ENCODE assay signal across 5 worm cellular contexts in genomic region chrV:12901301-12901700, ce11.
TF ChIP-seq lines count a peak whose summit lies in the region.

No protein-coding gene starts in this region.

TF ChIP-seq in whole organism, L1 larva, 84 proteins besides CTCF, POLR2A, EP300 and RAD21:
- TF ChIP-seq lin-14 (GFP tag; optimal IDR thresholded peaks at IDR 0.05; lab: Kevin White, UChicago) (peak; percentile 66), nhr-28 (tag; optimal IDR thresholded peaks at IDR 0.05; lab: Kevin White, UChicago) (no peak), mab-9 (GFP tag; IDR thresholded peaks at IDR 0.05; lab: Robert Waterston, UW) (0 out of 2 replicates have a peak, but pooled peaks have one; percentile 19), fkh-10 (GFP tag; optimal IDR thresholded peaks at IDR 0.05; lab: Kevin White, UChicago) (peak; percentile 60), blmp-1 (tag; optimal IDR thresholded peaks at IDR 0.05; lab: Kevin White, UChicago) (peak; percentile 64)

TF ChIP-seq in whole organism, L3 larva, 47 proteins besides CTCF, POLR2A, EP300 and RAD21:
- TF ChIP-seq fkh-10 (GFP tag; optimal IDR thresholded peaks at IDR 0.05; lab: Kevin White, UChicago) (peak; percentile 21), ama-1 (optimal IDR thresholded peaks at IDR 0.05; lab: Kevin White, UChicago) (no peak)

TF ChIP-seq in whole organism, L4 larva, 104 proteins besides CTCF, POLR2A, EP300 and RAD21:
- TF ChIP-seq ces-1 (GFP tag; optimal IDR thresholded peaks at IDR 0.05; lab: Kevin White, UChicago) (peak; percentile 46), aha-1 (tag; lab: Kevin White, UChicago) (peak; percentile 49), snpc-4 (tag; optimal IDR thresholded peaks at IDR 0.05; lab: Kevin White, UChicago) (no peak)

TF ChIP-seq in whole organism, late embryonic, 69 proteins besides CTCF, POLR2A, EP300 and RAD21:
- TF ChIP-seq hlh-30 (tag; optimal IDR thresholded peaks at IDR 0.05; lab: Kevin White, UChicago; ENCODE audit: insufficient read depth), result no peak
- no peak for TF ChIP-seq hlh-8 (tag; optimal IDR thresholded peaks at IDR 0.05; lab: Kevin White, UChicago)
- no peak for TF ChIP-seq K02D7.2 (tag; optimal IDR thresholded peaks at IDR 0.05; lab: Kevin White, UChicago)
- TF ChIP-seq ets-4 (tag; optimal IDR thresholded peaks at IDR 0.05; lab: Kevin White, UChicago), result no peak
- no peak for TF ChIP-seq ceh-9 (tag; optimal IDR thresholded peaks at IDR 0.05; lab: Kevin White, UChicago)
- TF ChIP-seq unc-42 (tag; optimal IDR thresholded peaks at IDR 0.05; lab: Kevin White, UChicago), result peak; percentile 95
TF ChIP-seq in whole organism, late embryonic: peak in this region for 1.

TF ChIP-seq in whole organism, mixed stage, embryonic, 35 proteins besides CTCF, POLR2A, EP300 and RAD21:
- TF ChIP-seq ces-1 (GFP tag; optimal IDR thresholded peaks at IDR 0.05; lab: Kevin White, UChicago) (peak; percentile 89), flh-1 (GFP tag; optimal IDR thresholded peaks at IDR 0.05; lab: Kevin White, UChicago) (no peak)

Comparison
In these comparisons a context has a peak if more than half of its experiments do, and no peak if none do; other contexts are left out.
1. Of the 29 proteins assayed by ChIP-seq in both whole organism, L4 larva and whole organism, L1 larva: peak only in whole organism, L4 larva: aha-1 and ces-1; only in whole organism, L1 larva: fkh-10; in both: none; in neither: 26.